Worm (Caenorhabditis elegans) whole organism, L2 larva: ENCODE data around the gene F38H4.6.
A peak's percentile ranks its signal among the peaks of the same experiment; 100 is the strongest.

Experiments used
- F13H6.1 ChIP-seq: sonication (generic microtip); optimal IDR thresholded peaks from 2 replicates; lab custom pipeline; 2016; ENCODE audit warnings: missing genetic modification characterization, missing compliant biosample characterization
- R02D3.7 ChIP-seq: fragments of 150-350 bp; optimal IDR thresholded peaks from 2 replicates; lab custom pipeline; 2014; ENCODE audit warnings: missing biosample characterization, missing genetic modification characterization
- ZK546.5 ChIP-seq: sonication (generic microtip); optimal IDR thresholded peaks from 2 replicates; lab custom pipeline; 2017; ENCODE audit warnings: missing biosample characterization, missing genetic modification characterization
- ama-1 ChIP-seq: fragments of 150-350 bp; optimal IDR thresholded peaks from 2 replicates; lab custom pipeline; 2018; ENCODE audit warnings: inconsistent platforms
- blmp-1 ChIP-seq: sonication (generic microtip); optimal IDR thresholded peaks from 2 replicates; lab custom pipeline; 2017; ENCODE audit warnings: missing genetic modification characterization, mild to moderate bottlenecking, missing compliant biosample characterization, antibody characterized with exemption, moderate library complexity; ENCODE audit not compliant: insufficient read depth
- crh-2 ChIP-seq: sonication (generic microtip); optimal IDR thresholded peaks from 2 replicates; lab custom pipeline; 2017; ENCODE audit warnings: missing biosample characterization, missing genetic modification characterization
- dmd-4 ChIP-seq: sonication (generic microtip); optimal IDR thresholded peaks from 2 replicates; lab custom pipeline; 2017; ENCODE audit warnings: missing biosample characterization, missing genetic modification characterization
- gmeb-1 ChIP-seq: fragments of 150-350 bp; optimal IDR thresholded peaks from 2 replicates; lab custom pipeline; 2014; ENCODE audit warnings: missing biosample characterization, missing genetic modification characterization
- lin-13 ChIP-seq: fragments of 150-350 bp; optimal IDR thresholded peaks from 2 replicates; lab custom pipeline; 2014; ENCODE audit warnings: missing biosample characterization, missing genetic modification reagents, missing genetic modification characterization
- lin-39 ChIP-seq: fragments of 150-350 bp; optimal IDR thresholded peaks from 2 replicates; lab custom pipeline; 2014; ENCODE audit warnings: missing biosample characterization, missing genetic modification reagents, missing genetic modification characterization
- lsy-2 ChIP-seq, 2 experiments: fragments of 150-350 bp in 1 of 2; sonication (generic microtip) in 1 of 2; optimal IDR thresholded peaks; 2 replicates each; lab custom pipeline; 2014 to 2017; ENCODE audit warnings: missing biosample characterization in 2 of 2, missing genetic modification characterization in 2 of 2
- mbf-1 ChIP-seq: sonication (generic microtip); optimal IDR thresholded peaks from 2 replicates; lab custom pipeline; 2017; ENCODE audit warnings: missing biosample characterization, missing genetic modification characterization
- mdl-1 ChIP-seq, 2 experiments: fragments of 150-350 bp in 1 of 2; sonication (generic microtip) in 1 of 2; optimal IDR thresholded peaks; 2 replicates each; lab custom pipeline; 2017; ENCODE audit warnings: missing biosample characterization in 2 of 2, missing genetic modification characterization in 2 of 2
- nhr-10 ChIP-seq: sonication (generic microtip); optimal IDR thresholded peaks from 2 replicates; lab custom pipeline; 2017; ENCODE audit warnings: missing biosample characterization, missing genetic modification characterization
- nhr-11 ChIP-seq: fragments of 150-350 bp; optimal IDR thresholded peaks from 2 replicates; lab custom pipeline; 2014; ENCODE audit warnings: missing biosample characterization, missing genetic modification characterization
- nhr-129 ChIP-seq: fragments of 150-350 bp; optimal IDR thresholded peaks from 2 replicates; lab custom pipeline; 2014; ENCODE audit warnings: missing biosample characterization, missing genetic modification characterization
- nhr-21 ChIP-seq: fragments of 150-350 bp; optimal IDR thresholded peaks from 2 replicates; lab custom pipeline; 2014; ENCODE audit warnings: missing biosample characterization, missing genetic modification characterization
- nhr-23 ChIP-seq: fragments of 150-350 bp; optimal IDR thresholded peaks from 2 replicates; lab custom pipeline; 2014; ENCODE audit warnings: missing biosample characterization, missing genetic modification reagents, missing genetic modification characterization
- nhr-237 ChIP-seq: fragments of 150-350 bp; optimal IDR thresholded peaks from 2 replicates; lab custom pipeline; 2014; ENCODE audit warnings: missing biosample characterization, missing genetic modification characterization
- nhr-25 ChIP-seq: fragments of 150-350 bp; sonication (generic microtip); optimal IDR thresholded peaks from 3 replicates; lab custom pipeline; 2014; ENCODE audit warnings: missing biosample characterization, missing genetic modification characterization
- nhr-77 ChIP-seq: fragments of 150-350 bp; optimal IDR thresholded peaks from 2 replicates; lab custom pipeline; 2014; ENCODE audit warnings: missing biosample characterization, missing genetic modification characterization
- sem-4 ChIP-seq: fragments of 150-350 bp; optimal IDR thresholded peaks from 2 replicates; lab custom pipeline; 2014; ENCODE audit warnings: missing biosample characterization, missing genetic modification reagents, missing genetic modification characterization
- skn-1 ChIP-seq: sonication (generic microtip); optimal IDR thresholded peaks from 2 replicates; lab custom pipeline; 2017; ENCODE audit warnings: missing biosample characterization, missing genetic modification characterization
- sma-9 ChIP-seq, 2 experiments: fragments of 150-350 bp in 1 of 2; sonication (generic microtip) in 1 of 2; optimal IDR thresholded peaks; 2 replicates each; lab custom pipeline; 2014 to 2016; ENCODE audit warnings: missing genetic modification characterization in 2 of 2, mild to moderate bottlenecking in 1 of 2, missing biosample characterization in 1 of 2, missing compliant biosample characterization in 1 of 2, missing genetic modification reagents in 1 of 2, moderate library complexity in 1 of 2
- snpc-4 ChIP-seq: fragments of 150-350 bp; optimal IDR thresholded peaks from 2 replicates; lab custom pipeline; 2014; ENCODE audit warnings: missing biosample characterization, missing genetic modification characterization
- unc-39 ChIP-seq: fragments of 150-350 bp; optimal IDR thresholded peaks from 2 replicates; lab custom pipeline; 2014; ENCODE audit warnings: missing biosample characterization, missing genetic modification characterization
- unc-55 ChIP-seq: fragments of 150-350 bp; sonication (generic microtip); optimal IDR thresholded peaks from 3 replicates; lab custom pipeline; 2014; ENCODE audit warnings: missing biosample characterization, missing genetic modification reagents, missing genetic modification characterization
- unc-62 ChIP-seq: fragments of 150-350 bp; optimal IDR thresholded peaks from 2 replicates; lab custom pipeline; 2014; ENCODE audit warnings: missing biosample characterization, missing genetic modification reagents, missing genetic modification characterization
- ztf-1 ChIP-seq: fragments of 200-800 bp; sonication (Bioruptor generic); conservative IDR thresholded peaks from 2 replicates; pipeline ENCODE4 v1.3.6; 2022; ENCODE audit warnings: missing genetic modification characterization, missing compliant biosample characterization
- ztf-11 ChIP-seq: sonication (generic microtip); optimal IDR thresholded peaks from 2 replicates; lab custom pipeline; 2017; ENCODE audit warnings: missing biosample characterization, missing genetic modification characterization
- ztf-4 ChIP-seq: fragments of 150-350 bp; optimal IDR thresholded peaks from 2 replicates; lab custom pipeline; 2014; ENCODE audit warnings: missing biosample characterization, missing genetic modification characterization

Gene F38H4.6

DNA sequence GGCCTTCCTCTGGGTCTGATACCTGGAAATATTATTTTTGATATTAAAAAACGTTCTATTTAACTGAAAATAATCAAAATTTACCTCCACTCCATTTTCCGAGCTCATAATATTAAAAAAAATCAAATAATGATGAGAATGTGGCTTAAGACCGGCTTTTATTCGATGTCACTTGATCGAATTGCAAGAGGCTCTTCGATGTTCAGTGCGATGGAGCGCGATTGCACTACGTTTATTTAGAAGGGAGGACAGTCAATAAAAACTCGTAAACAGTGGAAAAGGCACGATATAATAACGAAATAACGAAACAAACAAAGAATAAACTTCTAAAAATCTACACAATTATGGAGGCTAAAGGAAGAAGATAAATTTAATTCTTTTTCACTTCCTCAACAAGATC lies 7.1 kb upstream of the F38H4.6 start, which contains the start of gene tag-30 (continued):
- TF ChIP-seq nhr-237 (tag; lab: Kevin White, UChicago) (no peak), skn-1 (tag; lab: Kevin White, UChicago) (no peak), nhr-129 (tag; lab: Kevin White, UChicago) (peak; percentile 75), F13H6.1 (peak; percentile 30)
- TF ChIP-seq, all 48 proteins: peak for 8

DNA sequence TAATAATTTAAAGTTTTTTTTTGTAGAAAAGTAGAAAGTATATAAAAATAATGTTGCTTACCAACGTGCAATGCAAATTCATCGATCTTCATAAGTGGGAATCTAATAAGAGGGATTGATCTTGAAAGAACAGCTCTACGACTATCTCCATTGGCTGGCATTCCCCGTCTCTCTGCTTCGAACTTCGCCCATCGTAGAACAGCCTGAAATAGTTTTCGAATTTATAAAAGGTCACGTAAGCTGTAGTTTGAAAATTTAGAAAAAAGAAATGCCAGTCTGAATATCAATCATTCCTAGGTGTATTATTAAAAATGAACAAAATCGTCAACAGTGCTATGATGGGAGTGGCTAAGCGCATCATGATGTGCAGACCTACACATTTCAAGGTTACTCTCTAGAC lies 4.2 kb upstream of the F38H4.6 start, which contains the start of gene F38H4.5:
F38H4.5 (plus strand) TSS at position 301 of the 400 bp plus-strand sequence.
- TF ChIP-seq unc-62 (no peak), nhr-77 (tag; lab: Kevin White, UChicago) (no peak), mdl-1 (tag; optimal IDR thresholded peaks at IDR 0.05; lab: Kevin White, UChicago) (no peak), snpc-4 (tag; lab: Kevin White, UChicago) (no peak), dmd-4 (tag; lab: Kevin White, UChicago) (no peak), nhr-129 (tag; lab: Kevin White, UChicago) (no peak), gmeb-1 (tag; lab: Kevin White, UChicago) (no peak), ZK546.5 (tag; lab: Kevin White, UChicago) (no peak), crh-2 (no peak), lin-13 (GFP tag; lab: Kevin White, UChicago) (no peak), unc-39 (no peak), nhr-25 (tag; lab: Kevin White, UChicago) (no peak), lsy-2 (tag; optimal IDR thresholded peaks at IDR 0.05; lab: Kevin White, UChicago) (no peak), ztf-1 (GFP tag; lab: Robert Waterston, UW) (no peak), mbf-1 (no peak), skn-1 (tag; lab: Kevin White, UChicago) (no peak), R02D3.7 (tag; lab: Kevin White, UChicago) (no peak), sem-4 (tag; lab: Kevin White, UChicago) (no peak), nhr-237 (tag; lab: Kevin White, UChicago) (no peak), nhr-23 (tag; lab: Kevin White, UChicago) (no peak)

DNA sequence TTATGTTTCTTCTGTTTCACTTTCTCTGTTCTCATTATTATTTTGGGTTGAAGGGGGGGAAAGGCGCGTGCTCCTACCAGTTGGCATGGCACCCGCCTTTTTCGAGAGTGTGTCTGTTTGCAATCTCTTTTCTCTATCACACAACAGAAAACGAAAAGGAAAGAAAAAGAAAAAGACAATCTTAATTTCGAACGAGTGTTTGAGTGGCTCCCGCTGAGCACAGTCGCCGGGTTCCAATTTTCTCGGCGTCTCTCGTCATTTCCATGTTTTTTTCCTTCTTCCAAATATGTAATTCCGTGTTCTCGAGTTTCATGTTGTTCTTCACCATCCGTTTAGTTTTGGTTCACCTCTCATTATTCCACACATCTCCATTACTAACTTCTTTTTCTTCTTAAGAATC lies 5.5 kb downstream of the F38H4.6 start, which contains the start of gene F38H4.3:
F38H4.3 (plus strand) TSS at position 301 of the 400 bp plus-strand sequence.
- no peak for TF ChIP-seq unc-39
- no peak for TF ChIP-seq nhr-23 (tag; lab: Kevin White, UChicago)
- no peak for TF ChIP-seq ztf-11
- no peak for TF ChIP-seq nhr-129 (tag; lab: Kevin White, UChicago)
- TF ChIP-seq unc-55 (GFP tag; lab: Kevin White, UChicago): no peak
- TF ChIP-seq nhr-25 (tag; lab: Kevin White, UChicago): no peak
- TF ChIP-seq ama-1 (lab: Kevin White, UChicago): no peak
- TF ChIP-seq nhr-11 (tag; lab: Kevin White, UChicago): no peak
- no peak for TF ChIP-seq lin-39 (tag; lab: Kevin White, UChicago)
- TF ChIP-seq nhr-21 (tag; lab: Kevin White, UChicago): no peak
- no peak for TF ChIP-seq lin-13 (GFP tag; lab: Kevin White, UChicago)
- TF ChIP-seq nhr-237 (tag; lab: Kevin White, UChicago): no peak

DNA sequence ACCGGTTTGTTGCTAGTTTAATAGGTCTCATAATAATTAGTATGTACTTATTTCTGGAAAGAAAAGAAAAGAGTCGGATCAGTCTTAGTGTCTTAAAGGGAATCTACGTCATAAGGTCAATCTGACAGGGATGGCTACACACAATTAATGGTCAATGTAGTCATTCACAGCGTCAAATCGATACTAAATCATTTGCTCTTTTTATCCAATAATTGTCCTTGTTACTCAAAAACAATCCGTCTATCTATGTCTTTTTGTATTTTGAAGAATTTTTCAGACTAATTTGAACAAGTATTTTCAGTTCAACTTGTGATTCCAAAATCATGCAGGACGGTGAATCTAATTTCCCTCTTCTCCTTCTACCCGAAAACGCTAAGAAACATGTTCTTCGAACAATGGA lies 9.0 kb downstream of the F38H4.6 start, which contains the start of gene fbxb-3:
fbxb-3 (plus strand) TSS at position 301 of the 400 bp plus-strand sequence.
- TF ChIP-seq sem-4 (tag; lab: Kevin White, UChicago): no peak

DNA sequence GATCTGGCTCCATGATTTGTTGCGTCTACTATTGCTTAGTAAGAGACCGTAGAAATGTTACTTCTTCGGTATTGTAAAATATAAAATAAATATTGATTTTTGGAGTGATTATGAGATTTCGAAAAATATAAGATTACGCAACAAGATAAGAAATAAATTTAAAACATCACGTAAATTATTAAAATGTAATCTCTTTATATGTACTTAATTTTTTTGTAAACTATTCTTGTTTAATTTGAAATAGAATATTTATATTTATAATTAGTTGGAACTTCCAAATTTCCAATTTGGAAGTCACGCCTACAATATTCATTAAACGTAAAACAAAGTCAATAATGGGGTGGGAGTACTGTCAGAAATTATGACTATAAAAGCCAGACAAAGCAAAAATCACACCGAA lies 14.2 kb downstream of the F38H4.6 start, which contains the start of gene M117.4:
M117.4 (minus strand) TSS at position 101 of the 400 bp plus-strand sequence.
- TF ChIP-seq R02D3.7 (tag; lab: Kevin White, UChicago) (no peak), sem-4 (tag; lab: Kevin White, UChicago) (no peak), skn-1 (tag; lab: Kevin White, UChicago) (no peak), nhr-77 (tag; lab: Kevin White, UChicago) (no peak), gmeb-1 (tag; lab: Kevin White, UChicago) (no peak), nhr-10 (no peak), sma-9 (GFP tag; optimal IDR thresholded peaks at IDR 0.05; lab: Kevin White, UChicago) (no peak), sma-9 (tag; optimal IDR thresholded peaks at IDR 0.05; lab: Kevin White, UChicago) (no peak), blmp-1 (tag; lab: Kevin White, UChicago) (no peak), mbf-1 (no peak), nhr-237 (tag; lab: Kevin White, UChicago) (no peak), unc-55 (GFP tag; lab: Kevin White, UChicago) (no peak), ztf-11 (no peak), ztf-4 (tag; lab: Kevin White, UChicago) (no peak)
- TF ChIP-seq, all 48 proteins: peak for 0
